Fruit fly (Drosophila melanogaster) whole organism, embryonic: ENCODE results near the gene zyd.

Experiments used
- Asciz ChIP-seq: fragments of 200-800 bp; sonication (Bioruptor generic); optimal IDR thresholded peaks from 2 replicates; lab custom pipeline; 2017; ENCODE audit warnings: missing biosample characterization, mild to moderate bottlenecking, missing genetic modification characterization, missing genetic modification reagents
- Atf6 ChIP-seq: fragments of 200-800 bp; sonication (Bioruptor generic); IDR thresholded peaks from 2 replicates; pipeline ENCODE4 v1.3.6; 2022; ENCODE audit warnings: missing biosample characterization, missing genetic modification characterization
- Bgb ChIP-seq: fragments of 200-800 bp; sonication (Bioruptor generic); IDR thresholded peaks from 2 replicates; pipeline ENCODE4 v1.3.6; 2022; ENCODE audit warnings: missing biosample characterization, missing genetic modification characterization; ENCODE audit not compliant: partially characterized antibody
- C15 ChIP-seq: fragments of 200-800 bp; sonication (Bioruptor generic); IDR thresholded peaks from 3 replicates; pipeline ENCODE4 v1.3.6; 2022; ENCODE audit warnings: missing biosample characterization, missing genetic modification characterization
- CG11085 ChIP-seq: fragments of 200-800 bp; sonication (Bioruptor generic); IDR thresholded peaks from 2 replicates; pipeline ENCODE4 v1.3.6; 2022; ENCODE audit warnings: missing biosample characterization, missing genetic modification characterization
- CG11398 ChIP-seq: fragments of 200-800 bp; sonication (Bioruptor generic); optimal IDR thresholded peaks from 2 replicates; lab custom pipeline; 2016; ENCODE audit warnings: missing biosample characterization, missing genetic modification characterization
- CG11560 ChIP-seq: fragments of 200-800 bp; sonication (Bioruptor generic); IDR thresholded peaks from 3 replicates; pipeline ENCODE4 v1.3.6; 2022; ENCODE audit warnings: missing biosample characterization, missing genetic modification characterization
- CG12104 ChIP-seq: fragments of 200-800 bp; sonication (Bioruptor generic); optimal IDR thresholded peaks from 3 replicates; lab custom pipeline; 2016; ENCODE audit warnings: missing biosample characterization, missing genetic modification characterization
- CG12391 ChIP-seq: fragments of 200-800 bp; sonication (Bioruptor generic); optimal IDR thresholded peaks from 3 replicates; lab custom pipeline; 2018; ENCODE audit warnings: missing biosample characterization, mild to moderate bottlenecking, missing genetic modification characterization, moderate library complexity
- CG14050 ChIP-seq: fragments of 200-800 bp; sonication (Bioruptor generic); IDR thresholded peaks from 3 replicates; pipeline ENCODE4 v1.3.6; 2022; ENCODE audit warnings: missing biosample characterization, missing genetic modification characterization
- CG14860 ChIP-seq: fragments of 200-800 bp; sonication (Bioruptor generic); IDR thresholded peaks from 3 replicates; pipeline ENCODE4 v1.3.6; 2022; ENCODE audit warnings: missing biosample characterization, missing genetic modification characterization; ENCODE audit not compliant: partially characterized antibody
- CG1529 ChIP-seq: fragments of 200-800 bp; sonication (Bioruptor generic); optimal IDR thresholded peaks from 3 replicates; lab custom pipeline; 2018; ENCODE audit warnings: missing biosample characterization, missing genetic modification characterization
- CG16813 ChIP-seq: fragments of 200-800 bp; sonication (Bioruptor generic); IDR thresholded peaks from 3 replicates; pipeline ENCODE4 v1.3.6; 2022; ENCODE audit warnings: missing biosample characterization, missing genetic modification characterization; ENCODE audit not compliant: partially characterized antibody
- CG17802 ChIP-seq: fragments of 200-800 bp; sonication (Bioruptor generic); optimal IDR thresholded peaks from 2 replicates; lab custom pipeline; 2018; ENCODE audit warnings: missing biosample characterization, mild to moderate bottlenecking, missing genetic modification characterization, moderate library complexity
- CG18599 ChIP-seq: fragments of 200-800 bp; sonication (Bioruptor generic); optimal IDR thresholded peaks from 3 replicates; lab custom pipeline; 2017; ENCODE audit warnings: missing biosample characterization, missing genetic modification characterization, mild to moderate bottlenecking, moderate library complexity, missing genetic modification reagents
- CG18619 ChIP-seq: fragments of 200-800 bp; sonication (Bioruptor generic); optimal IDR thresholded peaks from 3 replicates; lab custom pipeline; 2017; ENCODE audit warnings: missing biosample characterization, mild to moderate bottlenecking, missing genetic modification characterization
- CG30403 ChIP-seq: fragments of 200-800 bp; sonication (Bioruptor generic); optimal IDR thresholded peaks from 3 replicates; lab custom pipeline; 2016; ENCODE audit warnings: missing biosample characterization, missing genetic modification characterization
- CG3847 ChIP-seq: fragments of 200-800 bp; sonication (Bioruptor generic); IDR thresholded peaks from 2 replicates; pipeline ENCODE4 v1.3.6; 2022; ENCODE audit warnings: missing biosample characterization, missing genetic modification characterization
- CG3995 ChIP-seq: fragments of 200-800 bp; sonication (Bioruptor generic); optimal IDR thresholded peaks from 3 replicates; lab custom pipeline; 2016; ENCODE audit warnings: missing biosample characterization, missing genetic modification characterization
- CG4730 ChIP-seq: fragments of 200-800 bp; sonication (Bioruptor generic); IDR thresholded peaks from 2 replicates; pipeline ENCODE4 v1.3.6; 2022; ENCODE audit warnings: missing biosample characterization, missing genetic modification characterization
- CHES-1-like ChIP-seq: fragments of 200-800 bp; sonication (Bioruptor generic); optimal IDR thresholded peaks from 2 replicates; lab custom pipeline; 2016; ENCODE audit warnings: missing biosample characterization, missing genetic modification characterization
- D ChIP-seq, 2 experiments: fragments of 200-800 bp in 1 of 2; fragments of >200 bp in 1 of 2; sonication (Bioruptor generic) in 1 of 2; optimal IDR thresholded peaks; 2 replicates in 1 of 2; 3 replicates in 1 of 2; lab custom pipeline; 2017; ENCODE audit warnings: mild to moderate bottlenecking in 1 of 2, missing biosample characterization in 1 of 2, missing genetic modification characterization in 1 of 2, missing genetic modification reagents in 1 of 2
- Dfd ChIP-seq, 2 experiments: fragments of >200 bp; optimal IDR thresholded peaks; 2 replicates each; lab custom pipeline; 2017; ENCODE audit warnings: missing biosample characterization in 2 of 2, missing genetic modification characterization in 2 of 2
- Dll ChIP-seq: fragments of 200-800 bp; sonication (Bioruptor generic); IDR thresholded peaks from 4 replicates; pipeline ENCODE4 v1.3.6; 2022; ENCODE audit warnings: missing biosample characterization, missing genetic modification characterization; ENCODE audit not compliant: partially characterized antibody
- Doc2 ChIP-seq: fragments of 200-800 bp; sonication (Bioruptor generic); IDR thresholded peaks from 2 replicates; pipeline ENCODE4 v1.3.6; 2022; ENCODE audit warnings: missing biosample characterization, missing genetic modification characterization
- Dp ChIP-seq: fragments of 200-800 bp; sonication (Bioruptor generic); optimal IDR thresholded peaks from 2 replicates; lab custom pipeline; 2018; ENCODE audit warnings: missing biosample characterization, mild to moderate bottlenecking, missing genetic modification characterization, moderate library complexity
- E2f1 ChIP-seq: fragments of 200-800 bp; sonication (Bioruptor generic); IDR thresholded peaks from 2 replicates; pipeline ENCODE4 v1.3.6; 2022; ENCODE audit warnings: missing biosample characterization, missing genetic modification characterization
- MBD-R2 ChIP-seq: fragments of 200-800 bp; sonication (Bioruptor generic); IDR thresholded peaks from 2 replicates; pipeline ENCODE4 v1.3.6; 2022; ENCODE audit warnings: missing biosample characterization, missing genetic modification characterization
- MTF-1 ChIP-seq: fragments of 200-800 bp; sonication (Bioruptor generic); optimal IDR thresholded peaks from 2 replicates; lab custom pipeline; 2018; ENCODE audit warnings: missing biosample characterization, mild to moderate bottlenecking, missing genetic modification characterization, borderline replicate concordance
- Nf-YA ChIP-seq: fragments of 200-800 bp; sonication (Bioruptor generic); IDR thresholded peaks from 2 replicates; pipeline ENCODE4 v1.3.6; 2022; ENCODE audit warnings: missing biosample characterization, missing genetic modification characterization
- Nf-YB ChIP-seq: fragments of 200-800 bp; sonication (Bioruptor generic); optimal IDR thresholded peaks from 3 replicates; lab custom pipeline; 2019; ENCODE audit warnings: missing biosample characterization, mild to moderate bottlenecking, missing genetic modification characterization, moderate library complexity
- Nf-YC ChIP-seq: fragments of 200-800 bp; optimal IDR thresholded peaks from 3 replicates; lab custom pipeline; 2019; ENCODE audit warnings: missing biosample characterization, mild to moderate bottlenecking, missing genetic modification characterization, moderate library complexity
- Ptx1 ChIP-seq: fragments of 200-800 bp; sonication (Bioruptor generic); IDR thresholded peaks from 2 replicates; pipeline ENCODE4 v1.3.6; 2022; ENCODE audit warnings: missing biosample characterization, missing genetic modification characterization
- Ssrp ChIP-seq: fragments of 200-800 bp; sonication (Bioruptor generic); optimal IDR thresholded peaks from 2 replicates; lab custom pipeline; 2018; ENCODE audit warnings: missing biosample characterization, mild to moderate bottlenecking, missing genetic modification characterization, moderate library complexity
- Taf1 ChIP-seq: fragments of 200-800 bp; sonication (Bioruptor generic); IDR thresholded peaks from 2 replicates; pipeline ENCODE4 v1.3.6; 2022; ENCODE audit warnings: missing biosample characterization, missing genetic modification characterization
- bbx ChIP-seq: fragments of 200-800 bp; sonication (Bioruptor generic); IDR thresholded peaks from 2 replicates; pipeline ENCODE4 v1.3.6; 2022; ENCODE audit warnings: missing biosample characterization, missing genetic modification characterization; ENCODE audit not compliant: partially characterized antibody
- croc ChIP-seq: fragments of 200-800 bp; sonication (Bioruptor generic); conservative IDR thresholded peaks from 3 replicates; pipeline ENCODE4 v1.3.6; 2022; ENCODE audit warnings: missing biosample characterization, missing genetic modification characterization
- dmrt11E ChIP-seq: fragments of 200-800 bp; sonication (Bioruptor generic); optimal IDR thresholded peaks from 3 replicates; lab custom pipeline; 2018; ENCODE audit warnings: missing biosample characterization, mild to moderate bottlenecking, missing genetic modification characterization, moderate library complexity
- dmrt99B ChIP-seq: fragments of 200-800 bp; sonication (Bioruptor generic); optimal IDR thresholded peaks from 2 replicates; lab custom pipeline; 2018; ENCODE audit warnings: missing biosample characterization, mild to moderate bottlenecking, missing genetic modification characterization, moderate library complexity
- dpn ChIP-seq, 2 experiments: fragments of 200-800 bp; sonication (Bioruptor generic); optimal IDR thresholded peaks; 3 replicates each; lab custom pipeline; 2016; ENCODE audit warnings: missing biosample characterization in 2 of 2, missing genetic modification characterization in 2 of 2
- fd102C ChIP-seq: fragments of 200-800 bp; sonication (Bioruptor generic); optimal IDR thresholded peaks from 2 replicates; lab custom pipeline; 2018; ENCODE audit warnings: missing biosample characterization, mild to moderate bottlenecking, missing genetic modification characterization, moderate library complexity
- h ChIP-seq: fragments of >200 bp; optimal IDR thresholded peaks from 2 replicates; lab custom pipeline; 2017
- hth ChIP-seq: fragments of >200 bp; optimal IDR thresholded peaks from 2 replicates; lab custom pipeline; 2017; ENCODE audit warnings: inconsistent platforms
- jigr1 ChIP-seq: fragments of 200-800 bp; sonication (Bioruptor generic); IDR thresholded peaks from 3 replicates; pipeline ENCODE4 v1.3.6; 2022; ENCODE audit warnings: missing biosample characterization, missing genetic modification characterization
- lilli ChIP-seq: fragments of 200-800 bp; sonication (Bioruptor generic); optimal IDR thresholded peaks from 3 replicates; lab custom pipeline; 2016; ENCODE audit warnings: missing biosample characterization, missing genetic modification characterization
- org-1 ChIP-seq: fragments of 200-800 bp; sonication (Bioruptor generic); optimal IDR thresholded peaks from 2 replicates; lab custom pipeline; 2017; ENCODE audit warnings: missing biosample characterization, missing genetic modification characterization
- ranshi ChIP-seq: fragments of 200-800 bp; sonication (Bioruptor generic); IDR thresholded peaks from 2 replicates; pipeline ENCODE4 v1.3.6; 2022; ENCODE audit warnings: missing biosample characterization, missing genetic modification characterization
- salm ChIP-seq: fragments of 200-800 bp; sonication (Bioruptor generic); optimal IDR thresholded peaks from 2 replicates; lab custom pipeline; 2018; ENCODE audit warnings: missing biosample characterization, mild to moderate bottlenecking, missing genetic modification characterization
- slou ChIP-seq: fragments of 200-800 bp; sonication (Bioruptor generic); optimal IDR thresholded peaks from 3 replicates; lab custom pipeline; 2016; ENCODE audit warnings: missing biosample characterization, missing genetic modification characterization
- sug ChIP-seq: fragments of 200-800 bp; optimal IDR thresholded peaks from 2 replicates; lab custom pipeline; 2019; ENCODE audit warnings: missing biosample characterization, mild to moderate bottlenecking, missing genetic modification characterization, moderate library complexity
- unpg ChIP-seq: fragments of 200-800 bp; sonication (Bioruptor generic); optimal IDR thresholded peaks from 3 replicates; lab custom pipeline; 2018; ENCODE audit warnings: missing biosample characterization, mild to moderate bottlenecking, missing genetic modification characterization, moderate library complexity
- zfh2 ChIP-seq: fragments of 200-800 bp; sonication (Bioruptor generic); optimal IDR thresholded peaks from 2 replicates; lab custom pipeline; 2016; ENCODE audit warnings: missing biosample characterization, missing genetic modification characterization

Gene zyd

dm6 chrX:23013208-23013607 is 9.5 kb upstream of the zyd start, which contains the start of the genes Rab21 and Coa7 (continued):
- TF ChIP-seq hth (lab: Kevin White, UChicago) (no peak), zfh2 (GFP tag; lab: Kevin White, UChicago) (peak; percentile 25), CG16813 (GFP tag; lab: Robert Waterston, UW) (peak; percentile 96), CG18619 (no peak), unpg (GFP tag; lab: Kevin White, UChicago) (no peak), Doc2 (no peak), Bgb (GFP tag; lab: Robert Waterston, UW) (peak; percentile 97), dmrt99B (tag; lab: Kevin White, UChicago) (no peak), Taf1 (no peak), CG11085 (GFP tag; lab: Robert Waterston, UW) (no peak), CG1529 (GFP tag; lab: Kevin White, UChicago) (no peak), CHES-1-like (GFP tag; lab: Kevin White, UChicago) (no peak), CG11560 (no peak), Nf-YA (no peak), croc (GFP tag; lab: Robert Waterston, UW) (no peak), D (optimal IDR thresholded peaks at IDR 0.05; lab: Kevin White, UChicago) (no peak), D (GFP tag; optimal IDR thresholded peaks at IDR 0.05; lab: Kevin White, UChicago) (no peak), salm (tag; lab: Kevin White, UChicago) (no peak), Nf-YC (tag; lab: Kevin White, UChicago) (no peak), MBD-R2 (GFP tag; lab: Robert Waterston, UW) (peak; percentile 53), MTF-1 (GFP tag; lab: Kevin White, UChicago) (no peak), CG11398 (GFP tag; lab: Kevin White, UChicago) (no peak), Nf-YB (GFP tag; lab: Kevin White, UChicago) (no peak), sug (tag; lab: Kevin White, UChicago) (peak; percentile 82), lilli (GFP tag; lab: Kevin White, UChicago) (peak; percentile 29), h (lab: Kevin White, UChicago) (no peak), E2f1 (GFP tag; lab: Robert Waterston, UW) (no peak), ranshi (GFP tag; lab: Robert Waterston, UW) (no peak), CG14860 (GFP tag; lab: Robert Waterston, UW) (peak; percentile 96), bbx (peak; percentile 93), slou (GFP tag; lab: Kevin White, UChicago) (no peak), Ssrp (tag; lab: Kevin White, UChicago) (no peak), CG30403 (peak; percentile 26), CG4730 (GFP tag; lab: Robert Waterston, UW) (no peak), C15 (GFP tag; lab: Robert Waterston, UW) (no peak), dmrt11E (peak; percentile 17), Dfd (GFP tag; optimal IDR thresholded peaks at IDR 0.05; lab: Kevin White, UChicago) (no peak), CG3847 (GFP tag; lab: Robert Waterston, UW) (peak; percentile 75), CG12104 (GFP tag; lab: Kevin White, UChicago) (no peak), CG3995 (GFP tag; lab: Kevin White, UChicago) (peak; percentile 55), Dll (GFP tag; lab: Robert Waterston, UW) (peak; percentile 95), fd102C (GFP tag; lab: Kevin White, UChicago) (no peak), CG18599 (GFP tag; lab: Kevin White, UChicago) (no peak), CG12391 (no peak), Ptx1 (GFP tag; lab: Robert Waterston, UW) (no peak), jigr1 (GFP tag; lab: Robert Waterston, UW) (no peak), CG14050 (GFP tag; lab: Robert Waterston, UW) (no peak), CG17802 (peak; percentile 10), Dp (GFP tag; lab: Kevin White, UChicago) (peak; percentile 20), Atf6 (no peak), org-1 (GFP tag; lab: Kevin White, UChicago) (no peak), dpn (GFP tag; optimal IDR thresholded peaks at IDR 0.05; lab: Kevin White, UChicago) (peak in 1 of 2 experiments; percentile 21), Asciz (GFP tag; lab: Kevin White, UChicago) (no peak)
